Fruit fly (Drosophila melanogaster): ENCODE measurements around the gene Fkbp39.

DNA sequence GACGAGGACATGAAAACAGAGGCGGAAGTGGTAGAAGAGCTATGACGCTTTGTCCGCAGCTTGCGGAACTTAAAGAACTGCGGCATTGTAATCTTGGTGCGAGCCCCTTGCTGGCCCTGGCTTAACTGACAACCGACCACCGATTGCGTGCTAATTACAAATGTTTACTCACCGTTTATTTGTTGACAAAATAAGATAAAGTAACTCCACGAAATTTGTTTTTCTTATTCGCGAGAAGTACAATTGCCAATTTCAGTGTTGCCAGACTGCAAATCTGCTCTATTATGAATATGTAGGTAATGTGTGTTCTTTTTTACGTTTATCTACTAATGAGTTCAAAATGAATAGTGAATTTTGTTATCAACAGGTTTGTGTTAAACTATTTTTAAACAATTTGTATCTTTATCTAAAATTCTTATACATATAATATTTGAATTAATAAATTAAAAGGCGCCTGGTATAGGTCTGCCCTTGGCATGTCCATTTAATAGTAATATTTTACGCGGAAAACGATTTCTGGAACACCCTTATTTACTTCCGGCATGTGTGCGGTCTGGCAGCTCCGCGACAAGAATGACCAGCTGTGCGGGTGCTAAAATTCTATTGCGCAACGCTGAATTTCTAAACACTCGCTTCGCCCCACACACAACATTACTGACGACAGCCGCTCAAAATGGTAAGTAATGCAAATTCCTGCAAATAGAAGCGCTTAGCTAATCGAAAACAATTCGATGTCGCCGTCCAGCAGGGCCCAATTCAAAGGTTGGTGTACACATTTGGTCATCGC is 23.9 kb upstream of the Fkbp39 start, which contains the start of the genes Atg4b and Hibch:
- TF ChIP-seq CG10209 (GFP tag; optimal IDR thresholded peaks at IDR 0.05) (peak; percentile 85), Side (GFP tag; optimal IDR thresholded peaks at IDR 0.05) (no peak), CG13424 (tag; optimal IDR thresholded peaks at IDR 0.05) (peak; percentile 91), zfh2 (GFP tag; optimal IDR thresholded peaks at IDR 0.05) (peak; percentile 69), Tbp (GFP tag; optimal IDR thresholded peaks at IDR 0.05) (no peak), CG10267 (tag; optimal IDR thresholded peaks at IDR 0.05) (peak; percentile 81), CG6854 (GFP tag; optimal IDR thresholded peaks at IDR 0.05) (peak; percentile 36), dmrt11E (tag; optimal IDR thresholded peaks at IDR 0.05) (peak; percentile 78), CG4820 (GFP tag; optimal IDR thresholded peaks at IDR 0.05) (peak; percentile 76), CG2120 (GFP tag; optimal IDR thresholded peaks at IDR 0.05) (peak; percentile 77), CG11093 (GFP tag; IDR thresholded peaks at IDR 0.05) (peak; percentile 73; the same call in 2 of the 3 replicates), dysf (GFP tag; IDR thresholded peaks at IDR 0.05) (peak; percentile 85)

Data from whole organism, embryonic.